Fruit fly (Drosophila melanogaster) whole organism, embryonic: ENCODE results near the gene RpL10Ab.

ENCODE experiments used
- Aef1 ChIP-seq: fragments of 200-800 bp; sonication (Bioruptor generic); IDR thresholded peaks from 3 replicates; pipeline ENCODE4 v1.3.6; 2022; ENCODE audit warnings: missing biosample characterization, missing genetic modification characterization
- Awh ChIP-seq: fragments of 200-800 bp; sonication (Bioruptor generic); IDR thresholded peaks from 2 replicates; pipeline ENCODE4, ENCODE4 v1.3.6; 2022; ENCODE audit warnings: missing biosample characterization, missing genetic modification characterization
- B-H2 ChIP-seq: fragments of 200-800 bp; sonication (Bioruptor generic); optimal IDR thresholded peaks from 2 replicates; lab custom pipeline; 2018; ENCODE audit warnings: missing biosample characterization, mild to moderate bottlenecking, missing genetic modification characterization
- CG10209 ChIP-seq: fragments of 200-800 bp; sonication (Bioruptor generic); optimal IDR thresholded peaks from 3 replicates; lab custom pipeline; 2017; ENCODE audit warnings: missing biosample characterization, mild to moderate bottlenecking, missing genetic modification characterization, missing genetic modification reagents
- CG10462 ChIP-seq: fragments of 200-800 bp; sonication (Bioruptor generic); optimal IDR thresholded peaks from 2 replicates; lab custom pipeline; 2016; ENCODE audit warnings: missing biosample characterization, missing genetic modification characterization
- CG10979 ChIP-seq: fragments of 200-800 bp; sonication (Bioruptor generic); optimal IDR thresholded peaks from 2 replicates; lab custom pipeline; 2018; ENCODE audit warnings: missing biosample characterization, mild to moderate bottlenecking, missing genetic modification characterization, moderate library complexity
- CG12071 ChIP-seq: fragments of 200-800 bp; sonication (Bioruptor generic); optimal IDR thresholded peaks from 3 replicates; lab custom pipeline; 2018; ENCODE audit warnings: missing biosample characterization, mild to moderate bottlenecking, missing genetic modification characterization
- CG12155 ChIP-seq: fragments of 200-800 bp; sonication (Bioruptor generic); optimal IDR thresholded peaks from 3 replicates; lab custom pipeline; 2016; ENCODE audit warnings: missing biosample characterization, missing genetic modification characterization
- CG13894 ChIP-seq: fragments of 200-800 bp; sonication (Bioruptor generic); optimal IDR thresholded peaks from 3 replicates; lab custom pipeline; 2018; ENCODE audit warnings: missing biosample characterization, mild to moderate bottlenecking, missing genetic modification characterization, moderate library complexity
- CG15479 ChIP-seq: fragments of 200-800 bp; sonication (Bioruptor generic); optimal IDR thresholded peaks from 3 replicates; lab custom pipeline; 2019; ENCODE audit warnings: missing biosample characterization, mild to moderate bottlenecking, missing genetic modification characterization, moderate library complexity
- CG2199 ChIP-seq: fragments of 200-800 bp; sonication (Bioruptor generic); IDR thresholded peaks from 3 replicates; pipeline ENCODE4 v1.3.6; 2022; ENCODE audit warnings: missing biosample characterization, missing genetic modification characterization
- CG2889 ChIP-seq: fragments of 200-800 bp; sonication (Bioruptor generic); IDR thresholded peaks from 3 replicates; pipeline ENCODE4 v1.3.6; 2022; ENCODE audit warnings: missing biosample characterization, missing genetic modification characterization
- CG32772 ChIP-seq: fragments of 200-800 bp; sonication (Bioruptor generic); IDR thresholded peaks from 2 replicates; pipeline ENCODE4 v1.3.6; 2022; ENCODE audit warnings: missing biosample characterization, missing genetic modification characterization
- CG3281 ChIP-seq: fragments of 200-800 bp; sonication (Bioruptor generic); optimal IDR thresholded peaks from 3 replicates; lab custom pipeline; 2017; ENCODE audit warnings: missing biosample characterization, mild to moderate bottlenecking, missing genetic modification characterization
- CG34376 ChIP-seq: fragments of 200-800 bp; sonication (Bioruptor generic); optimal IDR thresholded peaks from 2 replicates; lab custom pipeline; 2018; ENCODE audit warnings: missing biosample characterization, mild to moderate bottlenecking, missing genetic modification characterization
- CG34422 ChIP-seq: fragments of 200-800 bp; sonication (Bioruptor generic); IDR thresholded peaks from 3 replicates; pipeline ENCODE4 v1.3.6; 2022; ENCODE audit warnings: missing biosample characterization, missing genetic modification characterization
- CG5180 ChIP-seq: fragments of 200-800 bp; sonication (Bioruptor generic); optimal IDR thresholded peaks from 3 replicates; lab custom pipeline; 2017; ENCODE audit warnings: missing biosample characterization, missing genetic modification characterization, mild to moderate bottlenecking, moderate library complexity, missing genetic modification reagents
- CG6272 ChIP-seq: fragments of 200-800 bp; sonication (Bioruptor generic); IDR thresholded peaks from 2 replicates; pipeline ENCODE4 v1.3.6; 2022; ENCODE audit warnings: missing biosample characterization, missing genetic modification characterization
- CG7928 ChIP-seq: fragments of 200-800 bp; sonication (Bioruptor generic); optimal IDR thresholded peaks from 2 replicates; lab custom pipeline; 2017; ENCODE audit warnings: missing biosample characterization, mild to moderate bottlenecking, missing genetic modification characterization
- CG8281 ChIP-seq: fragments of 200-800 bp; sonication (Bioruptor generic); optimal IDR thresholded peaks from 2 replicates; lab custom pipeline; 2018; ENCODE audit warnings: missing biosample characterization, mild to moderate bottlenecking, missing genetic modification characterization, moderate library complexity
- E2f1 ChIP-seq: fragments of 200-800 bp; sonication (Bioruptor generic); IDR thresholded peaks from 2 replicates; pipeline ENCODE4 v1.3.6; 2022; ENCODE audit warnings: missing biosample characterization, missing genetic modification characterization
- GATAe ChIP-seq: fragments of 200-800 bp; sonication (Bioruptor generic); conservative IDR thresholded peaks from 2 replicates; pipeline ENCODE4 v1.3.6; 2022; ENCODE audit warnings: missing biosample characterization, missing genetic modification characterization
- Lpt ChIP-seq: fragments of >200 bp; optimal IDR thresholded peaks from 2 replicates; lab custom pipeline; 2018; ENCODE audit warnings: missing biosample characterization, missing genetic modification characterization
- Mes4 ChIP-seq: fragments of 200-800 bp; sonication (Bioruptor generic); optimal IDR thresholded peaks from 2 replicates; lab custom pipeline; 2016; ENCODE audit warnings: missing biosample characterization, missing genetic modification characterization
- Nf-YC ChIP-seq: fragments of 200-800 bp; optimal IDR thresholded peaks from 3 replicates; lab custom pipeline; 2019; ENCODE audit warnings: missing biosample characterization, mild to moderate bottlenecking, missing genetic modification characterization, moderate library complexity
- Opbp ChIP-seq: fragments of 200-800 bp; sonication (Bioruptor generic); IDR thresholded peaks from 3 replicates; pipeline ENCODE4 v1.3.6; 2022; ENCODE audit warnings: missing biosample characterization, missing genetic modification characterization; ENCODE audit not compliant: partially characterized antibody
- YL-1 ChIP-seq: fragments of 200-800 bp; sonication (Bioruptor generic); optimal IDR thresholded peaks from 3 replicates; lab custom pipeline; 2017; ENCODE audit warnings: missing biosample characterization, mild to moderate bottlenecking, missing genetic modification characterization
- ac ChIP-seq: fragments of 200-800 bp; sonication (Bioruptor generic); optimal IDR thresholded peaks from 3 replicates; lab custom pipeline; 2017; ENCODE audit warnings: missing biosample characterization, mild to moderate bottlenecking, missing genetic modification characterization
- bigmax ChIP-seq: fragments of 200-800 bp; sonication (Bioruptor generic); optimal IDR thresholded peaks from 2 replicates; lab custom pipeline; 2018; ENCODE audit warnings: missing biosample characterization, mild to moderate bottlenecking, missing genetic modification characterization
- bsh ChIP-seq, 2 experiments: fragments of 200-800 bp; sonication (Bioruptor generic); optimal IDR thresholded peaks; 2 replicates each; lab custom pipeline; 2017 to 2018; ENCODE audit warnings: mild to moderate bottlenecking in 2 of 2, missing biosample characterization in 2 of 2, missing genetic modification characterization in 2 of 2, moderate library complexity in 1 of 2
- cad ChIP-seq: fragments of >200 bp; optimal IDR thresholded peaks from 2 replicates; lab custom pipeline; 2017; ENCODE audit warnings: missing biosample characterization, missing genetic modification characterization
- cg ChIP-seq: fragments of 200-800 bp; sonication (Bioruptor generic); optimal IDR thresholded peaks from 3 replicates; lab custom pipeline; 2019; ENCODE audit warnings: missing biosample characterization, mild to moderate bottlenecking, missing genetic modification characterization, moderate library complexity
- da ChIP-seq: fragments of 200-800 bp; sonication (Bioruptor generic); optimal IDR thresholded peaks from 2 replicates; lab custom pipeline; 2016; ENCODE audit warnings: missing biosample characterization, missing genetic modification characterization
- dmrt99B ChIP-seq: fragments of 200-800 bp; sonication (Bioruptor generic); optimal IDR thresholded peaks from 2 replicates; lab custom pipeline; 2018; ENCODE audit warnings: missing biosample characterization, mild to moderate bottlenecking, missing genetic modification characterization, moderate library complexity
- esg ChIP-seq: fragments of 200-800 bp; sonication (Bioruptor generic); conservative IDR thresholded peaks from 2 replicates; pipeline ENCODE4 v1.3.6; 2022; ENCODE audit warnings: missing biosample characterization, missing genetic modification characterization
- ewg ChIP-seq: fragments of 200-800 bp; sonication (Bioruptor generic); optimal IDR thresholded peaks from 3 replicates; lab custom pipeline; 2017; ENCODE audit warnings: mild to moderate bottlenecking, missing biosample characterization, missing genetic modification reagents, missing genetic modification characterization
- exex ChIP-seq: fragments of 200-800 bp; sonication (Bioruptor generic); optimal IDR thresholded peaks from 4 replicates; lab custom pipeline; 2018; ENCODE audit warnings: missing biosample characterization, mild to moderate bottlenecking, missing genetic modification characterization, moderate library complexity
- klu ChIP-seq: fragments of 200-800 bp; sonication (Bioruptor generic); IDR thresholded peaks from 2 replicates; pipeline ENCODE4 v1.3.6; 2022; ENCODE audit warnings: missing biosample characterization, missing genetic modification characterization
- lilli ChIP-seq: fragments of 200-800 bp; sonication (Bioruptor generic); optimal IDR thresholded peaks from 3 replicates; lab custom pipeline; 2016; ENCODE audit warnings: missing biosample characterization, missing genetic modification characterization
- luna ChIP-seq: fragments of 200-800 bp; sonication (Bioruptor generic); optimal IDR thresholded peaks from 2 replicates; lab custom pipeline; 2016; ENCODE audit warnings: missing biosample characterization, missing genetic modification characterization
- mam ChIP-seq: fragments of 200-800 bp; sonication (Bioruptor generic); optimal IDR thresholded peaks from 3 replicates; lab custom pipeline; 2016; ENCODE audit warnings: missing biosample characterization, missing genetic modification characterization
- odd ChIP-seq: fragments of 200-800 bp; sonication (Bioruptor generic); optimal IDR thresholded peaks from 2 replicates; lab custom pipeline; 2017; ENCODE audit warnings: missing biosample characterization, mild to moderate bottlenecking, missing genetic modification characterization
- otp ChIP-seq: fragments of 200-800 bp; sonication (Bioruptor generic); IDR thresholded peaks from 3 replicates; pipeline ENCODE4, ENCODE4 v1.3.6; 2022; ENCODE audit warnings: missing biosample characterization, missing genetic modification characterization
- prd ChIP-seq, 3 experiments: fragments of >200 bp in 2 of 3; fragments of 200-800 bp in 1 of 3; sonication (Bioruptor generic) in 1 of 3; optimal IDR thresholded peaks in 2 of 3; IDR thresholded peaks in 1 of 3; 2 replicates in 2 of 3; 3 replicates in 1 of 3; pipeline versions ENCODE4 v1.3.6 to Lab custom; 2017 to 2022; ENCODE audit warnings: missing biosample characterization in 1 of 3, missing genetic modification characterization in 1 of 3
- psq ChIP-seq: fragments of 200-800 bp; sonication (Bioruptor generic); optimal IDR thresholded peaks from 2 replicates; lab custom pipeline; 2017; ENCODE audit warnings: missing biosample characterization, missing genetic modification characterization
- schlank ChIP-seq: fragments of 200-800 bp; sonication (Bioruptor generic); optimal IDR thresholded peaks from 2 replicates; lab custom pipeline; 2018; ENCODE audit warnings: missing biosample characterization, mild to moderate bottlenecking, missing genetic modification characterization
- tx ChIP-seq: fragments of 200-800 bp; sonication (Bioruptor generic); optimal IDR thresholded peaks from 2 replicates; lab custom pipeline; 2016; ENCODE audit warnings: missing biosample characterization, missing genetic modification characterization
- vnd ChIP-seq: fragments of 200-800 bp; sonication (Bioruptor generic); IDR thresholded peaks from 3 replicates; pipeline ENCODE4 v1.3.6; 2022; ENCODE audit warnings: missing biosample characterization, missing genetic modification characterization; ENCODE audit not compliant: partially characterized antibody
- zf30C ChIP-seq: fragments of 200-800 bp; sonication (Bioruptor generic); optimal IDR thresholded peaks from 3 replicates; lab custom pipeline; 2018; ENCODE audit warnings: missing biosample characterization, mild to moderate bottlenecking, missing genetic modification characterization

Gene RpL10Ab

dm6 chr3L:11832360-11833295 is 10.0 kb downstream of the RpL10Ab start (continued):
- peak; percentile 12 for TF ChIP-seq ac (GFP tag; lab: Kevin White, UChicago)
- no peak for TF ChIP-seq E2f1 (GFP tag; lab: Robert Waterston, UW)
- TF ChIP-seq psq (GFP tag; lab: Kevin White, UChicago), result no peak
- no peak for TF ChIP-seq CG32772 (GFP tag; lab: Robert Waterston, UW)
- TF ChIP-seq ewg (GFP tag; lab: Kevin White, UChicago), result peak; percentile 71
- no peak for TF ChIP-seq prd (optimal IDR thresholded peaks at IDR 0.05; lab: Kevin White, UChicago)
- no peak for TF ChIP-seq prd (GFP tag; IDR thresholded peaks at IDR 0.05; lab: Robert Waterston, UW)
- TF ChIP-seq CG2889, result no peak
- TF ChIP-seq CG6272, result no peak
- peak; percentile 71 for TF ChIP-seq cad (GFP tag; lab: Kevin White, UChicago)
- TF ChIP-seq odd (GFP tag; lab: Kevin White, UChicago), result no peak
- TF ChIP-seq bigmax (GFP tag; lab: Kevin White, UChicago), result peak; percentile 75
- no peak for TF ChIP-seq CG10209 (GFP tag; lab: Kevin White, UChicago)
- TF ChIP-seq da (GFP tag; lab: Kevin White, UChicago), result no peak
- TF ChIP-seq CG15479, result peak; percentile 79
- no peak for TF ChIP-seq CG12155 (GFP tag; lab: Kevin White, UChicago)
- no peak for TF ChIP-seq bsh (GFP tag; optimal IDR thresholded peaks at IDR 0.05; lab: Kevin White, UChicago)
- TF ChIP-seq otp, result no peak
- no peak for TF ChIP-seq CG12071
- TF ChIP-seq CG7928 (GFP tag; lab: Kevin White, UChicago), result no peak
- TF ChIP-seq YL-1 (GFP tag; lab: Kevin White, UChicago), result no peak
- no peak for TF ChIP-seq zf30C (GFP tag; lab: Kevin White, UChicago)
- TF ChIP-seq klu, result no peak
- TF ChIP-seq CG3281, result no peak
- TF ChIP-seq B-H2 (GFP tag; lab: Kevin White, UChicago), result no peak
- TF ChIP-seq, all 482 proteins: peak for 22

DNA sequence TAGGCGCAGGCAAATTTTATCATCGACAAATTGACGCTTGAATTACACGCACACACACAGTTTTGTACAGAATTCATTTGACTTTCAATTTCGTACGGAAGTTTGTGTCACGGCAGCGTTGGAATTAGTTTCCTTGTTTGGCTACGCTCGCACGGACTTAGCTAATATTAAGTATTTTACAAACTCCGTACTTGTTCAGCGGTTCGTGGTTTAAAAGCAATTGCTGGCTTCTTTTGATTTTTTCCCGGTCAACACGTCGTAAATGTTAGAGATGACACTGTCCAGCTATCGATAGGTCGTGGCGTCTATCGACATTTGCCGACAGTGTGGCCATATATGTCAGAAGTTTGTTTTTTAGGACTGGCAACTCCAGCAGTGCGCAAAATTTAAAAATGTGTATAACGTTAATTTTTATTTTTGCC is 10.7 kb downstream of the RpL10Ab start, which contains the start of gene CycA:
Gene CycA (minus strand): TSS at position 283 of the 422 bp plus-strand sequence.
- no peak for TF ChIP-seq esg (GFP tag; lab: Robert Waterston, UW)
- no peak for TF ChIP-seq luna (GFP tag; lab: Kevin White, UChicago)
- TF ChIP-seq CG5180 (GFP tag; lab: Kevin White, UChicago), result no peak
- no peak for TF ChIP-seq tx
- TF ChIP-seq Nf-YC (tag; lab: Kevin White, UChicago), result no peak
- no peak for TF ChIP-seq CG2199 (GFP tag; lab: Robert Waterston, UW)
- TF ChIP-seq lilli (GFP tag; lab: Kevin White, UChicago), result peak; percentile 0
- peak; percentile 74; the same call in 2 of the 3 replicates for TF ChIP-seq vnd (GFP tag; lab: Robert Waterston, UW)
- TF ChIP-seq exex, result no peak
- no peak for TF ChIP-seq Lpt (GFP tag; lab: Kevin White, UChicago)
- peak; percentile 94 for TF ChIP-seq Opbp
- TF ChIP-seq schlank (tag; lab: Kevin White, UChicago), result no peak
- TF ChIP-seq Aef1 (GFP tag; lab: Robert Waterston, UW), result no peak
- no peak for TF ChIP-seq GATAe
- no peak for TF ChIP-seq CG10979 (tag; lab: Kevin White, UChicago)
- TF ChIP-seq prd (optimal IDR thresholded peaks at IDR 0.05; lab: Kevin White, UChicago), result no peak
- TF ChIP-seq prd (GFP tag; IDR thresholded peaks at IDR 0.05; lab: Robert Waterston, UW), result no peak
- peak; percentile 93 for TF ChIP-seq cg (GFP tag; lab: Kevin White, UChicago)
- no peak for TF ChIP-seq mam (GFP tag; lab: Kevin White, UChicago)
- no peak for TF ChIP-seq CG34422 (GFP tag; lab: Robert Waterston, UW)
- TF ChIP-seq CG13894 (tag; lab: Kevin White, UChicago), result no peak
- no peak for TF ChIP-seq Awh (GFP tag; lab: Robert Waterston, UW)
- no peak for TF ChIP-seq CG8281 (tag; lab: Kevin White, UChicago)
- TF ChIP-seq CG10462 (GFP tag; lab: Kevin White, UChicago), result no peak
- TF ChIP-seq dmrt99B, result no peak
- TF ChIP-seq Mes4, result no peak
- TF ChIP-seq CG34376 (GFP tag; lab: Kevin White, UChicago), result peak; percentile 43
